Worm (Caenorhabditis elegans): ENCODE results near the gene fndc-1.

The fndc-1 gene

DNA sequence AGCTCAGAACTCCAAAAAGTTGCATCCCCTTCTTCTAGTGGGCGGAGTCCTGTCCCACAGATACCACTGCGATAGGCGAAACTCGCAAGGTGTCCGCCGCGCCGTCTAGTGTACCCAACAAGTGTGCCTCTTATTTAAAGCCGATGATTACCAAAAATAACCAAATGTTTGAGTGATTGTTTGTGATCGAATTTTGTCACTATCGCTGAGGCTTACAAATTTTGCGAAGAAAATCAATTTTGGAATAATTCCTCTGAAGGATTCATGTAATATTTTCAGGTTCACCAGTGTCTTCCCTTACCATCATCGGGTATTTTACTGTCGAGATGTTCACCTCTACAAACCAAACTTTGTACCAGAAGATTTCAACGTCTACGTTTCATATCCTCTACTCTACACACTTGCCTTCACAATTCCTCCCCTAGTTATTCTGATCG is 13.1 kb downstream of the fndc-1 start (continued):
- TF ChIP-seq aptf-3 (GFP tag; IDR thresholded peaks at IDR 0.05) (0 out of 2 replicates have a peak, but pooled peaks have one; percentile 9), lag-1 (GFP tag; IDR thresholded peaks at IDR 0.05) (no peak), gei-17 (GFP tag; optimal IDR thresholded peaks at IDR 0.05) (peak; percentile 78), ekl-4 (GFP tag; IDR thresholded peaks at IDR 0.05) (peak; percentile 89), ceh-58 (GFP tag; IDR thresholded peaks at IDR 0.05) (no peak), Y95B8A.8 (GFP tag; IDR thresholded peaks at IDR 0.05) (no peak), attf-5 (GFP tag; optimal IDR thresholded peaks at IDR 0.05) (peak; percentile 40), B0019.2 (GFP tag; conservative IDR thresholded peaks at IDR 0.05) (peak; percentile 61), him-1 (tag; optimal IDR thresholded peaks at IDR 0.05) (peak; percentile 99), dpff-1 (tag; optimal IDR thresholded peaks at IDR 0.05) (peak; percentile 68), xnd-1 (tag; optimal IDR thresholded peaks at IDR 0.05) (peak; percentile 82), F57A8.1 (GFP tag; optimal IDR thresholded peaks at IDR 0.05) (no peak), lin-35 (GFP tag; optimal IDR thresholded peaks at IDR 0.05) (peak in 1 of 3 experiments; percentile 49), ztf-28 (GFP tag; IDR thresholded peaks at IDR 0.05) (0 out of 2 replicates have a peak, but pooled peaks have one; percentile 17), Y56A3A.18 (GFP tag; IDR thresholded peaks at IDR 0.05) (peak; percentile 66; the same call in 1 of the 2 replicates), lsy-27 (tag; optimal IDR thresholded peaks at IDR 0.05; ENCODE audit: borderline replicate concordance, insufficient read depth) (no peak), C17E4.6 (GFP tag; IDR thresholded peaks at IDR 0.05) (peak; percentile 71; the same call in 1 of the 2 replicates), ceh-27 (GFP tag; optimal IDR thresholded peaks at IDR 0.05) (peak; percentile 53), K11D2.4 (GFP tag; IDR thresholded peaks at IDR 0.05) (no peak), hlh-12 (tag; optimal IDR thresholded peaks at IDR 0.05) (no peak), mxl-1 (tag; optimal IDR thresholded peaks at IDR 0.05) (no peak), die-1 (tag; optimal IDR thresholded peaks at IDR 0.05) (peak; percentile 27), ztf-6 (GFP tag; IDR thresholded peaks at IDR 0.05) (0 out of 2 replicates have a peak, but pooled peaks have one; percentile 13), unc-130 (GFP tag; optimal IDR thresholded peaks at IDR 0.05) (peak; percentile 33), lin-54 (GFP tag; optimal IDR thresholded peaks at IDR 0.05) (peak; percentile 85), F23B12.7 (tag; optimal IDR thresholded peaks at IDR 0.05; ENCODE audit: insufficient read depth) (peak; percentile 80), Y53F4B.3 (GFP tag; IDR thresholded peaks at IDR 0.05) (no peak), pha-4 (tag; optimal IDR thresholded peaks at IDR 0.05) (no peak), nhr-90 (tag; optimal IDR thresholded peaks at IDR 0.05) (no peak), madf-3 (GFP tag; IDR thresholded peaks at IDR 0.05) (peak; percentile 76; the same call in 1 of the 2 replicates), K12H6.12 (tag; optimal IDR thresholded peaks at IDR 0.05) (peak; percentile 38), ztf-25 (GFP tag; IDR thresholded peaks at IDR 0.05) (no peak), tbp1 (GFP tag; optimal IDR thresholded peaks at IDR 0.05) (peak; percentile 82), nfya-1 (tag; optimal IDR thresholded peaks at IDR 0.05; ENCODE audit: borderline replicate concordance, insufficient read depth) (no peak), hmg-1.2 (GFP tag; IDR thresholded peaks at IDR 0.05) (peak; percentile 98), F22D6.2 (tag; optimal IDR thresholded peaks at IDR 0.05) (no peak), F49E8.2 (tag; optimal IDR thresholded peaks at IDR 0.05; ENCODE audit: insufficient read depth) (peak; percentile 88), ets-4 (GFP tag; optimal IDR thresholded peaks at IDR 0.05) (peak; percentile 74), ceh-40 (GFP tag; IDR thresholded peaks at IDR 0.05) (0 out of 2 replicates have a peak, but pooled peaks have one; percentile 4), attf-3 (GFP tag; conservative IDR thresholded peaks at IDR 0.05) (peak; percentile 62), Y53G8AR.9 (GFP tag; conservative IDR thresholded peaks at IDR 0.05) (no peak; the same call in 1 of the 2 replicates), F10E7.11 (tag; optimal IDR thresholded peaks at IDR 0.05) (no peak), Y67H2A.10 (GFP tag; conservative IDR thresholded peaks at IDR 0.05) (no peak), lsl-1 (GFP tag; optimal IDR thresholded peaks at IDR 0.05) (peak; percentile 92), sdz-38 (tag; optimal IDR thresholded peaks at IDR 0.05) (no peak), ceh-79 (tag; optimal IDR thresholded peaks at IDR 0.05) (no peak), ztf-18 (tag; optimal IDR thresholded peaks at IDR 0.05) (peak; percentile 66), akir-1 (GFP tag; optimal IDR thresholded peaks at IDR 0.05) (no peak)
